Worm (Caenorhabditis elegans) whole organism, L3 larva: ENCODE results near the gene rgs-7.

Source experiments
- R02D3.7 ChIP-seq: fragments of 150-350 bp; optimal IDR thresholded peaks from 2 replicates; lab custom pipeline; 2014; ENCODE audit warnings: missing biosample characterization, missing genetic modification characterization
- ama-1 ChIP-seq: fragments of 150-350 bp; optimal IDR thresholded peaks from 2 replicates; lab custom pipeline; 2018
- ceh-16 ChIP-seq: sonication (generic microtip); optimal IDR thresholded peaks from 2 replicates; lab custom pipeline; 2017; ENCODE audit warnings: missing biosample characterization, missing genetic modification characterization
- ceh-28 ChIP-seq: fragments of 150-350 bp; optimal IDR thresholded peaks from 2 replicates; lab custom pipeline; 2014; ENCODE audit warnings: missing biosample characterization, missing genetic modification reagents, missing genetic modification characterization
- ceh-82 ChIP-seq: fragments of 150-350 bp; optimal IDR thresholded peaks from 2 replicates; lab custom pipeline; 2014; ENCODE audit warnings: missing biosample characterization, missing genetic modification characterization
- daf-12 ChIP-seq: fragments of 150-350 bp; optimal IDR thresholded peaks from 2 replicates; lab custom pipeline; 2014; ENCODE audit warnings: missing biosample characterization, missing genetic modification reagents, missing genetic modification characterization
- egl-5 ChIP-seq: fragments of 150-350 bp; optimal IDR thresholded peaks from 2 replicates; lab custom pipeline; 2017; ENCODE audit warnings: missing biosample characterization, missing genetic modification reagents, missing genetic modification characterization, inconsistent platforms
- elt-2 ChIP-seq: sonication (generic microtip); optimal IDR thresholded peaks from 2 replicates; lab custom pipeline; 2016; ENCODE audit warnings: missing genetic modification reagents, mild to moderate bottlenecking, missing genetic modification characterization, missing compliant biosample characterization
- fkh-10 ChIP-seq: sonication (generic microtip); optimal IDR thresholded peaks from 2 replicates; lab custom pipeline; 2017; ENCODE audit warnings: missing biosample characterization, missing genetic modification reagents, missing genetic modification characterization
- fkh-2 ChIP-seq: fragments of 150-350 bp; optimal IDR thresholded peaks from 2 replicates; lab custom pipeline; 2014; ENCODE audit warnings: missing biosample characterization, missing genetic modification reagents, missing genetic modification characterization
- hmg-11 ChIP-seq: sonication (generic microtip); optimal IDR thresholded peaks from 2 replicates; lab custom pipeline; 2016; ENCODE audit warnings: missing genetic modification characterization, missing compliant biosample characterization
- jun-1 ChIP-seq: fragments of 150-350 bp; optimal IDR thresholded peaks from 2 replicates; lab custom pipeline; 2014; ENCODE audit warnings: missing biosample characterization, missing genetic modification reagents, missing genetic modification characterization
- lsy-12 ChIP-seq: sonication (generic microtip); optimal IDR thresholded peaks from 2 replicates; lab custom pipeline; 2016; ENCODE audit warnings: mild to moderate bottlenecking, missing genetic modification characterization, missing compliant biosample characterization
- mml-1 ChIP-seq: fragments of 150-350 bp; sonication (generic microtip); optimal IDR thresholded peaks from 3 replicates; lab custom pipeline; 2014; ENCODE audit warnings: missing biosample characterization, missing genetic modification characterization
- nfya-1 ChIP-seq: sonication (generic microtip); optimal IDR thresholded peaks from 2 replicates; lab custom pipeline; 2017; ENCODE audit warnings: missing genetic modification characterization, mild to moderate bottlenecking, missing compliant biosample characterization, antibody characterized with exemption, moderate library complexity; ENCODE audit not compliant: insufficient read depth
- nhr-11 ChIP-seq: fragments of 150-350 bp; optimal IDR thresholded peaks from 2 replicates; lab custom pipeline; 2014; ENCODE audit warnings: missing biosample characterization, missing genetic modification characterization
- nhr-12 ChIP-seq: fragments of 150-350 bp; optimal IDR thresholded peaks from 2 replicates; lab custom pipeline; 2014; ENCODE audit warnings: missing biosample characterization, missing genetic modification characterization
- nhr-23 ChIP-seq: fragments of 150-350 bp; optimal IDR thresholded peaks from 2 replicates; lab custom pipeline; 2014; ENCODE audit warnings: missing biosample characterization, missing genetic modification reagents, missing genetic modification characterization
- nhr-237 ChIP-seq: fragments of 150-350 bp; optimal IDR thresholded peaks from 2 replicates; lab custom pipeline; 2014; ENCODE audit warnings: missing biosample characterization, missing genetic modification characterization
- nhr-25 ChIP-seq: sonication (generic microtip); optimal IDR thresholded peaks from 2 replicates; lab custom pipeline; 2017; ENCODE audit warnings: missing biosample characterization, missing genetic modification characterization
- nhr-28 ChIP-seq: fragments of 150-350 bp; optimal IDR thresholded peaks from 2 replicates; lab custom pipeline; 2014; ENCODE audit warnings: missing biosample characterization, missing genetic modification characterization
- nhr-43 ChIP-seq: sonication (generic microtip); optimal IDR thresholded peaks from 2 replicates; lab custom pipeline; 2016; ENCODE audit warnings: mild to moderate bottlenecking, missing genetic modification characterization, missing compliant biosample characterization; ENCODE audit not compliant: poor library complexity, severe bottlenecking
- nhr-67 ChIP-seq: fragments of 150-350 bp; optimal IDR thresholded peaks from 2 replicates; lab custom pipeline; 2014; ENCODE audit warnings: missing biosample characterization, missing genetic modification characterization
- nhr-77 ChIP-seq: fragments of 150-350 bp; optimal IDR thresholded peaks from 2 replicates; lab custom pipeline; 2014; ENCODE audit warnings: missing biosample characterization, missing genetic modification characterization
- pha-4 ChIP-seq: fragments of 150-350 bp; optimal IDR thresholded peaks from 2 replicates; lab custom pipeline; 2014; ENCODE audit warnings: missing biosample characterization, missing genetic modification reagents, missing genetic modification characterization
- pqm-1 ChIP-seq: fragments of 150-350 bp; optimal IDR thresholded peaks from 2 replicates; lab custom pipeline; 2017; ENCODE audit warnings: missing biosample characterization, missing genetic modification characterization, inconsistent platforms
- tbx-2 ChIP-seq: sonication (generic microtip); optimal IDR thresholded peaks from 2 replicates; lab custom pipeline; 2016; ENCODE audit warnings: mild to moderate bottlenecking, missing genetic modification characterization, missing compliant biosample characterization
- unc-62 ChIP-seq: fragments of 150-350 bp; sonication (generic microtip); optimal IDR thresholded peaks from 4 replicates; lab custom pipeline; 2014; ENCODE audit warnings: missing biosample characterization, missing genetic modification reagents, missing genetic modification characterization
- zag-1 ChIP-seq: fragments of 150-350 bp; optimal IDR thresholded peaks from 2 replicates; lab custom pipeline; 2014; ENCODE audit warnings: missing biosample characterization, missing genetic modification characterization
- ztf-4 ChIP-seq: fragments of 150-350 bp; optimal IDR thresholded peaks from 2 replicates; lab custom pipeline; 2014; ENCODE audit warnings: missing biosample characterization, missing genetic modification characterization

Gene rgs-7

ce11 chrX:3542242-3542641 is at the start of gene rgs-7:
TSS of gene rgs-7 (plus strand) at chrX:3542542.
- TF ChIP-seq ceh-16, result no peak
- TF ChIP-seq elt-2, result no peak
- no peak for TF ChIP-seq fkh-2 (tag; lab: Kevin White, UChicago)
- TF ChIP-seq nhr-11 (tag; lab: Kevin White, UChicago), result no peak
- no peak for TF ChIP-seq nhr-67
- no peak for TF ChIP-seq hmg-11 (tag; lab: Kevin White, UChicago)
- TF ChIP-seq lsy-12 (tag; lab: Kevin White, UChicago), result no peak
- no peak for TF ChIP-seq nhr-237

- TF ChIP-seq pha-4 (tag; lab: Kevin White, UChicago), result no peak
- no peak for TF ChIP-seq fkh-10 (GFP tag; lab: Kevin White, UChicago)
- no peak for TF ChIP-seq nhr-23 (tag; lab: Kevin White, UChicago)
- TF ChIP-seq nhr-43 (tag; lab: Kevin White, UChicago), result no peak
- TF ChIP-seq nhr-25 (tag; lab: Kevin White, UChicago), result no peak
- no peak for TF ChIP-seq ceh-16
- TF ChIP-seq ama-1 (lab: Kevin White, UChicago), result no peak
- TF ChIP-seq unc-62 (GFP tag; lab: Kevin White, UChicago), result peak; percentile 1
- TF ChIP-seq egl-5 (tag; lab: Kevin White, UChicago), result peak; percentile 38
These were observed 47.7 kb upstream of the rgs-7 start for ce11 chrX:3494634-3495033.

- TF ChIP-seq nhr-12 (tag; lab: Kevin White, UChicago) (no peak), nhr-23 (tag; lab: Kevin White, UChicago) (peak; percentile 39)
These were observed 46.6 kb upstream of the rgs-7 start, which contains the start of gene glt-1 for ce11 chrX:3495776-3496175. TSS of gene glt-1 (plus strand) at chrX:3496026.

ce11 chrX:3498953-3499352 is 43.4 kb upstream of the rgs-7 start, which contains the start of gene C12D12.1:
TSS of gene C12D12.1 (plus strand) at chrX:3499253.
- TF ChIP-seq mml-1 (tag; lab: Kevin White, UChicago) (no peak), pqm-1 (tag; lab: Kevin White, UChicago) (peak; percentile 16), tbx-2 (tag; lab: Kevin White, UChicago) (no peak), elt-2 (peak; percentile 24), zag-1 (tag; lab: Kevin White, UChicago) (no peak)

ce11 chrX:3499867-3500266 is 42.5 kb upstream of the rgs-7 start:
- peak; percentile 72 for TF ChIP-seq elt-2
- no peak for TF ChIP-seq ceh-82
- peak; percentile 59 for TF ChIP-seq pqm-1 (tag; lab: Kevin White, UChicago)
- TF ChIP-seq jun-1 (tag; lab: Kevin White, UChicago), result peak; percentile 14

ce11 chrX:3500357-3500756 is 42.0 kb upstream of the rgs-7 start:
- TF ChIP-seq ama-1 (lab: Kevin White, UChicago) (no peak), nhr-25 (tag; lab: Kevin White, UChicago) (no peak), nhr-77 (tag; lab: Kevin White, UChicago) (no peak)

ce11 chrX:3500903-3501302 is 41.4 kb upstream of the rgs-7 start:
- TF ChIP-seq pqm-1 (tag; lab: Kevin White, UChicago) (peak; percentile 90), nhr-12 (tag; lab: Kevin White, UChicago) (no peak), elt-2 (peak; percentile 87)

ce11 chrX:3503025-3503424 is 39.3 kb upstream of the rgs-7 start:
- TF ChIP-seq nhr-28 (no peak), nhr-25 (tag; lab: Kevin White, UChicago) (no peak), R02D3.7 (tag; lab: Kevin White, UChicago) (no peak), nfya-1 (tag; lab: Kevin White, UChicago) (no peak), egl-5 (tag; lab: Kevin White, UChicago) (no peak), hmg-11 (tag; lab: Kevin White, UChicago) (no peak), ztf-4 (no peak), daf-12 (no peak), pqm-1 (tag; lab: Kevin White, UChicago) (no peak), fkh-2 (tag; lab: Kevin White, UChicago) (no peak), jun-1 (tag; lab: Kevin White, UChicago) (no peak), fkh-10 (GFP tag; lab: Kevin White, UChicago) (no peak), nhr-43 (tag; lab: Kevin White, UChicago) (no peak), ceh-28 (tag; lab: Kevin White, UChicago) (no peak)
- TF ChIP-seq, all 47 proteins: peak for 0
